Fruit fly (Drosophila melanogaster) whole organism, prepupa: ENCODE results near the gene CG42750.

Experiments used
- Blimp-1 ChIP-seq: fragments of 200-800 bp; sonication (Bioruptor generic); optimal IDR thresholded peaks from 3 replicates; lab custom pipeline; 2017; ENCODE audit warnings: missing biosample characterization, missing genetic modification characterization, mild to moderate bottlenecking, moderate library complexity, missing genetic modification reagents
- CG16779 ChIP-seq: fragments of 200-800 bp; sonication (Bioruptor generic); optimal IDR thresholded peaks from 3 replicates; lab custom pipeline; 2017; ENCODE audit warnings: missing biosample characterization, mild to moderate bottlenecking, missing genetic modification characterization
- CG34406 ChIP-seq: fragments of 200-800 bp; sonication (Bioruptor generic); optimal IDR thresholded peaks from 3 replicates; lab custom pipeline; 2016; ENCODE audit warnings: missing biosample characterization, missing genetic modification characterization
- CG4318 ChIP-seq: fragments of 200-800 bp; sonication (Bioruptor generic); optimal IDR thresholded peaks from 3 replicates; lab custom pipeline; 2017; ENCODE audit warnings: missing biosample characterization, mild to moderate bottlenecking, missing genetic modification characterization
- CG6808 ChIP-seq: fragments of 200-800 bp; sonication (Bioruptor generic); optimal IDR thresholded peaks from 3 replicates; lab custom pipeline; 2017; ENCODE audit warnings: missing biosample characterization, missing genetic modification characterization, mild to moderate bottlenecking, moderate library complexity, missing genetic modification reagents
- CG6854 ChIP-seq: fragments of 200-800 bp; sonication (Bioruptor generic); optimal IDR thresholded peaks from 2 replicates; lab custom pipeline; 2017; ENCODE audit warnings: missing biosample characterization, mild to moderate bottlenecking, missing genetic modification characterization
- Eip93F ChIP-seq: fragments of 200-800 bp; sonication (Bioruptor generic); optimal IDR thresholded peaks from 2 replicates; lab custom pipeline; 2016; ENCODE audit warnings: missing biosample characterization, mild to moderate bottlenecking, missing genetic modification characterization
- Hr4 ChIP-seq: fragments of 200-800 bp; sonication (Bioruptor generic); optimal IDR thresholded peaks from 3 replicates; lab custom pipeline; 2016; ENCODE audit warnings: missing biosample characterization, missing genetic modification characterization
- Smox ChIP-seq: fragments of 200-800 bp; sonication (Bioruptor generic); optimal IDR thresholded peaks from 3 replicates; lab custom pipeline; 2016; ENCODE audit warnings: missing biosample characterization, missing genetic modification characterization
- achi ChIP-seq: fragments of 200-800 bp; sonication (Bioruptor generic); optimal IDR thresholded peaks from 3 replicates; lab custom pipeline; 2016; ENCODE audit warnings: missing biosample characterization, missing genetic modification characterization
- dac ChIP-seq: fragments of 200-800 bp; sonication (Bioruptor generic); optimal IDR thresholded peaks from 2 replicates; lab custom pipeline; 2017; ENCODE audit warnings: missing biosample characterization, mild to moderate bottlenecking, missing genetic modification characterization

dm6 chr2L:18312309-18312708 is 36.7 kb upstream of the CG42750 start:
- TF ChIP-seq CG6854 = peak; percentile 84
- TF ChIP-seq CG16779 (tag; lab: Kevin White, UChicago) = peak; percentile 67
- TF ChIP-seq CG6808 = peak; percentile 91
- TF ChIP-seq CG34406 (GFP tag; lab: Kevin White, UChicago) = peak; percentile 84
- TF ChIP-seq Eip93F (GFP tag; lab: Kevin White, UChicago) = peak; percentile 39
- TF ChIP-seq dac (GFP tag; lab: Kevin White, UChicago) = peak; percentile 55
- TF ChIP-seq Hr4 = peak; percentile 67
- peak; percentile 85 for TF ChIP-seq achi (GFP tag; lab: Kevin White, UChicago)
- TF ChIP-seq Blimp-1 (GFP tag; lab: Kevin White, UChicago) = peak; percentile 81
- TF ChIP-seq CG4318 (GFP tag; lab: Kevin White, UChicago) = peak; percentile 78
- TF ChIP-seq Smox (GFP tag; lab: Kevin White, UChicago) = peak; percentile 91
